Worm (Caenorhabditis elegans): ENCODE results near the gene srh-25.
A peak's percentile ranks its signal among the peaks of the same experiment; 100 is the strongest.

srh-25 gene

DNA sequence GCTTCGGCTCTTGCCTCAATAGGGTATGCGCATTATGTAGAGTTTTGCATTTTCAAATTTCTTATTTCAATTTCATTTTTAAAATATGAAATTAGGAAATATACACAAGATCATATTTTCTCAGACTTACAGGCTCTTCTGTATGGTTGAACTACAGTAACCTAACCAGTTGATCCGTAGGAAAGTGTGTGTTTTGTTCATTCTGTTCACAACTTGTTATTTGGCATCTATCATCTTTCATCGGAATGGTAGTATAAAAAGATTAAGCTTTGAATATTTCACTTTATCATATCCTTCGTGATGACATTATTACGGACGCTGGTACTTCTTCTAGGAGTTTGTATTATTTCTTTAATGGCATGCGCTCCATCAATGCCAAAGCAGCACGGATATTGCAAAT, 27.7 kb downstream of the srh-25 start, which contains the start of gene K01D12.10:
Gene K01D12.10 (plus strand): TSS at position 301 of the 400 bp plus-strand sequence.
- no peak for TF ChIP-seq fos-1 (tag; optimal IDR thresholded peaks at IDR 0.05)
- no peak for TF ChIP-seq lin-14 (GFP tag; optimal IDR thresholded peaks at IDR 0.05)
- no peak for TF ChIP-seq nhr-237 (tag; optimal IDR thresholded peaks at IDR 0.05)
- TF ChIP-seq hlh-17 (GFP tag; optimal IDR thresholded peaks at IDR 0.05; ENCODE audit: borderline replicate concordance) = no peak
- no peak for TF ChIP-seq blmp-1 (tag; optimal IDR thresholded peaks at IDR 0.05)
- no peak for TF ChIP-seq nhr-28 (tag; optimal IDR thresholded peaks at IDR 0.05)
- no peak for TF ChIP-seq lin-35 (GFP tag; optimal IDR thresholded peaks at IDR 0.05)
- TF ChIP-seq nhr-77 (tag; optimal IDR thresholded peaks at IDR 0.05) = no peak
- no peak for TF ChIP-seq alr-1 (tag; optimal IDR thresholded peaks at IDR 0.05; ENCODE audit: borderline replicate concordance)
- TF ChIP-seq ets-5 (GFP tag; IDR thresholded peaks at IDR 0.05) = no peak
- TF ChIP-seq C34B4.2 (tag; optimal IDR thresholded peaks at IDR 0.05) = no peak
- no peak for TF ChIP-seq unc-130 (tag; optimal IDR thresholded peaks at IDR 0.05)

DNA sequence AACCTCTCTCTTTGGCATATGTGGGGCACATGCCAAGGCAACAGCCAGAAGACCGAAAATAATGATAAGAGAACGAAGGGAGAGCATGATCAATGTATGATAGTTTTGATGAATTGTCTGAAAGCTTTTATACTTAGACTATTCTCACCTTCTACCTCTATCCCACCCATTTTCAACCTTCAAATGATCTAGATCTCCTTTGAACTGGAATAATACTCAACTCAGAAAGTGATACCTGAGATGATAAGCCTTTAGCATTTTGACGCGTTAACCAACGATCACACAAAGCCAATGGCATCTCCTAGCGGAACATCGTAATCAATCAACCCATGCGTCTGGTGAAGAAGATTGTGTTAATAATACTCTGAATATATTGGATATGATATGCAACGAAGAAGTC, 29.1 kb downstream of the srh-25 start, which contains the start of gene K01D12.9:
Gene K01D12.9 (minus strand): TSS at position 101 of the 400 bp plus-strand sequence.
- TF ChIP-seq ztf-11 (tag; optimal IDR thresholded peaks at IDR 0.05) = no peak
- no peak for TF ChIP-seq pag-3 (tag; optimal IDR thresholded peaks at IDR 0.05; ENCODE audit: borderline replicate concordance, insufficient read depth)
- TF ChIP-seq lin-15B (tag; optimal IDR thresholded peaks at IDR 0.05) = no peak
- TF ChIP-seq vab-15 (tag; optimal IDR thresholded peaks at IDR 0.05) = no peak
- TF ChIP-seq mab-9 (GFP tag; IDR thresholded peaks at IDR 0.05) = no peak
- no peak for TF ChIP-seq sox-4 (tag; optimal IDR thresholded peaks at IDR 0.05)

DNA sequence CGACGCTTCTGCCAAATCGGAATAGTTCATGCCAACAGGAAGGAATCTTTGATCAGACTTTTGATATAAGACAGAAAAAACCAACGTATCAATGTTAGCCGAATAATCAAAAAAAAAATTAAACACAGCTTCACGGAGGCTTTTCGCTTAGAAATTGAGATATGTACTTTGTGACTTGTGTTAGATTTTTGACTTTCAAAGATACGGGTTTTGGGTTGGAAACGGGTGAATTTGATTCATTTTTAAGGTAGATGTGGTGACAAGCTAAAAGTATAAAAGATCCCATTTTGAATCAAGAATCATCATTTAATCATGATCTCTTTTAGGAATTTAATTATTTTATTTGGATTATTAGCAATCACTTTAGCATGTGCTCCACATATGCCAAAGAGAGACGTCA, 31.3 kb downstream of the srh-25 start, which contains the start of gene K01D12.8:
Gene K01D12.8 (plus strand): TSS at position 301 of the 400 bp plus-strand sequence.
- TF ChIP-seq unc-86 (tag; optimal IDR thresholded peaks at IDR 0.05) = no peak
- no peak for TF ChIP-seq ztf-4 (tag; optimal IDR thresholded peaks at IDR 0.05)
- no peak for TF ChIP-seq fkh-4 (tag; optimal IDR thresholded peaks at IDR 0.05; ENCODE audit: borderline replicate concordance)
- TF ChIP-seq nhr-28 (tag; optimal IDR thresholded peaks at IDR 0.05) = no peak
- no peak for TF ChIP-seq nhr-76 (tag; optimal IDR thresholded peaks at IDR 0.05)
- TF ChIP-seq ama-1 (optimal IDR thresholded peaks at IDR 0.05) = no peak
- no peak for TF ChIP-seq nhr-90 (tag; optimal IDR thresholded peaks at IDR 0.05; ENCODE audit: poor library complexity)
- no peak for TF ChIP-seq snu-23 (GFP tag; optimal IDR thresholded peaks at IDR 0.05)
- no peak for TF ChIP-seq lin-35 (GFP tag; optimal IDR thresholded peaks at IDR 0.05)
- no peak for TF ChIP-seq ceh-82 (tag; optimal IDR thresholded peaks at IDR 0.05)
- TF ChIP-seq sptf-1 (tag; optimal IDR thresholded peaks at IDR 0.05) = no peak
- TF ChIP-seq nhr-20 (tag; optimal IDR thresholded peaks at IDR 0.05) = no peak

DNA sequence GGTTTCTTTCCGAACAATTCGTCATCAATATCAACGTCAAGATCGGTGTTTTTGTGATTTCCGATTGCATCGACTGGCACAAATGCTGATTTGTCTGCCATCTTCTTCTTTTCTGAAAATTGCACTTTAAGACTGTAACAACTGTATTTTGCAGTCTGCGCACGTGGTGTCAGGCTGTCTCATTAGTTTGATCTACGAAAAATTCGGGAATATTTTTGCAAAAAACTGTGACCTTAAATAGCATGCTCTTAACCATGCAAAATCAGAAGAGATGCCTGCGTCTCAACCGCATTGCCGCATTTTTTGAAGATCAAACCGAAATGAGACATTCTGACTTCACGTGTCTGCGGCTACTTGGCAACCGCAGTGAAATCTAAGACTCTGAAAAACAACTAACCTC, 32.2 kb downstream of the srh-25 start, which contains the start of gene K01D12.7:
Gene K01D12.7 (minus strand): TSS at position 101 of the 400 bp plus-strand sequence.
- TF ChIP-seq fkh-10 (GFP tag; optimal IDR thresholded peaks at IDR 0.05) = no peak

DNA sequence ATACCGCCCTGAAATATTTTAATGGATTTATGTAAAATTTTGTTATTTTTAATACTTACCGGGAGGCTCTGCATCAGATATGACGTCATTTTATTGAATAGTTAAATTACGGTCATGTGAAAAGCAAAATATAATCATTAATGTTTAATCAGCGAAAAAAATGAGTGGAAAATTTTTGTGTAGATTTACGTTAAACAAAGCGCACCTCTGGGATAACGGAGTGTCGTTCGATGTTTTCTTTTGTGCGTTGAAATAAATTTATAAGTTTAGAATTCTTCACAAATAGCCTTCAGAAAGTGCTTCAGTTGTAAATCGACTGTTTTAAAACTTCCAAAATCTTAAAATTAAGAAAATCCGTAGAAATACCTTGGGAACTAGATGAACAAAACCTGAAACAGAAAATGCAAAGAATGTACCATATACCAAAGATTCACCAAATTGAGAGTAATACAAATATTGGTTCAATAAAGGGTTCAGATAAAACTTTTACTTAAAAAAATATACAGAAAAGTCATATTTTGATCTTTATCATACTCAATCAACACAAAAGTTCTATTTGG, 32.9 kb downstream of the srh-25 start, which contains the start of the genes K01D12.20 and miga-1:
Gene K01D12.20 (minus strand): TSS at position 138 of the 560 bp plus-strand sequence.
Gene miga-1 (minus strand): TSS at position 183 of the 560 bp plus-strand sequence.
- TF ChIP-seq mab-9 (GFP tag; IDR thresholded peaks at IDR 0.05) = no peak
- no peak for TF ChIP-seq jun-1 (tag; optimal IDR thresholded peaks at IDR 0.05)
- TF ChIP-seq tlp-1 (tag; optimal IDR thresholded peaks at IDR 0.05) = no peak
- TF ChIP-seq nhr-90 (tag; optimal IDR thresholded peaks at IDR 0.05; ENCODE audit: poor library complexity) = peak; percentile 49
- TF ChIP-seq tbx-2 (tag; optimal IDR thresholded peaks at IDR 0.05) = peak; percentile 31
- no peak for TF ChIP-seq alr-1 (tag; optimal IDR thresholded peaks at IDR 0.05; ENCODE audit: borderline replicate concordance)
- TF ChIP-seq mdl-1 (tag; optimal IDR thresholded peaks at IDR 0.05) = no peak
- peak; percentile 42 for TF ChIP-seq dsc-1 (tag; optimal IDR thresholded peaks at IDR 0.05)
- no peak for TF ChIP-seq C34B4.2 (tag; optimal IDR thresholded peaks at IDR 0.05)
- TF ChIP-seq nhr-47 (tag; optimal IDR thresholded peaks at IDR 0.05) = peak; percentile 56
- peak; percentile 28 for TF ChIP-seq lin-15B (tag; optimal IDR thresholded peaks at IDR 0.05)
- TF ChIP-seq ces-1 (GFP tag; optimal IDR thresholded peaks at IDR 0.05) = no peak
- TF ChIP-seq unc-30 (tag; optimal IDR thresholded peaks at IDR 0.05) = no peak
- no peak for TF ChIP-seq egl-27 (tag; optimal IDR thresholded peaks at IDR 0.05)
- no peak for TF ChIP-seq fkh-4 (tag; optimal IDR thresholded peaks at IDR 0.05; ENCODE audit: borderline replicate concordance)
- no peak for TF ChIP-seq lir-3 (tag; optimal IDR thresholded peaks at IDR 0.05; ENCODE audit: poor library complexity)
- peak; percentile 56 for TF ChIP-seq C16A3.4 (tag; optimal IDR thresholded peaks at IDR 0.05)
- TF ChIP-seq egl-13 (tag; optimal IDR thresholded peaks at IDR 0.05) = no peak
- no peak for TF ChIP-seq unc-62 (GFP tag; optimal IDR thresholded peaks at IDR 0.05)
- no peak for TF ChIP-seq nhr-12 (tag; optimal IDR thresholded peaks at IDR 0.05)
- peak; percentile 34 for TF ChIP-seq elt-2 (tag; optimal IDR thresholded peaks at IDR 0.05)
- TF ChIP-seq pag-3 (tag; optimal IDR thresholded peaks at IDR 0.05; ENCODE audit: borderline replicate concordance, insufficient read depth) = no peak

All from whole organism, L1 larva.